Worm (Caenorhabditis elegans): Measurements from ENCODE around the gene T05B4.9.

DNA sequence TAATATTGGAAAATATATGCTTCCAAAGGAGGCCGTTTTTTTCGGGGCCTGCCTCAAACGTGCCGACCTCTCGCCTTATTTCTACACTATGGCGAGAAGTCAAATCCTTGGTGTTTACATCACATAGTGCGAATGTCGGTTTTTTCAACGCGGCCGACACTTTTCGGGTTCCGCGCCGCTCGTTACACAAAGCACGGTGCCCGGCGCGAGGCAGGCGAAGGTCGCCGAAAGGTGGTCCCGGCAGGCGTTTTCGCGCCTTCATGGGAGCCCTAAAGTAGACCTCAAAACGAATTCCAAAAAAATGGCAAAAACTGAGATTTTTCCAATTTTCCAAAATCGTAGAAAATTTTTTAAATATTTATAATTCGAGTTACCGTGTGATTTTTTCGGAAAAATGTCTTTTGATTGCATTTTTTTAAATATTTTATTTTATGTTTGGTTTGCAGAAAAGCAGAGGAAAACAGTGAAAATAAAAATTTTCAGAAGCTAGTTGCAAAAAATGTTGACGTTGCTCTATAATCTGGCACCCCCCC lies 7.4 kb upstream of the T05B4.9 start, which contains the start of gene T05B4.12:
- no peak for TF ChIP-seq him-1 (tag; optimal IDR thresholded peaks at IDR 0.05)
- TF ChIP-seq W03F9.2 (tag; optimal IDR thresholded peaks at IDR 0.05): no peak
